Fruit fly (Drosophila melanogaster) whole organism, embryonic: ENCODE data around the gene CG13075.

Experiments
- CG10431 ChIP-seq: fragments of 200-800 bp; sonication (Bioruptor generic); optimal IDR thresholded peaks from 3 replicates; lab custom pipeline; 2018; ENCODE audit warnings: missing biosample characterization, mild to moderate bottlenecking, missing genetic modification characterization
- CG10543 ChIP-seq: fragments of 200-800 bp; sonication (Bioruptor generic); optimal IDR thresholded peaks from 3 replicates; lab custom pipeline; 2017; ENCODE audit warnings: missing biosample characterization, mild to moderate bottlenecking, missing genetic modification characterization, moderate library complexity
- CG11247 ChIP-seq: fragments of 200-800 bp; sonication (Bioruptor generic); IDR thresholded peaks from 2 replicates; pipeline ENCODE4 v1.3.6; 2022; ENCODE audit warnings: missing biosample characterization, missing genetic modification characterization
- CG11504 ChIP-seq: fragments of 200-800 bp; sonication (Bioruptor generic); optimal IDR thresholded peaks from 3 replicates; lab custom pipeline; 2019; ENCODE audit warnings: missing biosample characterization, mild to moderate bottlenecking, missing genetic modification characterization, moderate library complexity
- CG11723 ChIP-seq: fragments of 200-800 bp; sonication (Bioruptor generic); optimal IDR thresholded peaks from 2 replicates; lab custom pipeline; 2017; ENCODE audit warnings: missing biosample characterization, mild to moderate bottlenecking, missing genetic modification characterization
- CG12236 ChIP-seq: fragments of 200-800 bp; sonication (Bioruptor generic); optimal IDR thresholded peaks from 2 replicates; lab custom pipeline; 2016; ENCODE audit warnings: missing biosample characterization, missing genetic modification characterization
- CG12942 ChIP-seq: fragments of 200-800 bp; sonication (Bioruptor generic); optimal IDR thresholded peaks from 3 replicates; lab custom pipeline; 2016; ENCODE audit warnings: missing biosample characterization, missing genetic modification characterization
- CG13424 ChIP-seq: fragments of 200-800 bp; sonication (Bioruptor generic); optimal IDR thresholded peaks from 2 replicates; lab custom pipeline; 2019; ENCODE audit warnings: missing biosample characterization, mild to moderate bottlenecking, missing genetic modification characterization, moderate library complexity
- CG17186 ChIP-seq: fragments of 200-800 bp; sonication (Bioruptor generic); optimal IDR thresholded peaks from 3 replicates; lab custom pipeline; 2017; ENCODE audit warnings: missing biosample characterization, missing genetic modification reagents, missing genetic modification characterization
- CG17829 ChIP-seq: fragments of 200-800 bp; optimal IDR thresholded peaks from 2 replicates; lab custom pipeline; 2019; ENCODE audit warnings: missing biosample characterization, mild to moderate bottlenecking, missing genetic modification characterization, moderate library complexity
- CG32532 ChIP-seq: fragments of 200-800 bp; sonication (Bioruptor generic); IDR thresholded peaks from 2 replicates; pipeline ENCODE4 v1.3.6; 2022; ENCODE audit warnings: missing biosample characterization, missing genetic modification characterization
- CG34224 ChIP-seq: fragments of 200-800 bp; sonication (Bioruptor generic); IDR thresholded peaks from 3 replicates; pipeline ENCODE4 v1.3.6; 2022; ENCODE audit warnings: missing biosample characterization, missing genetic modification characterization; ENCODE audit not compliant: partially characterized antibody
- CG4328 ChIP-seq: fragments of 200-800 bp; sonication (Bioruptor generic); optimal IDR thresholded peaks from 3 replicates; lab custom pipeline; 2017; ENCODE audit warnings: missing biosample characterization, missing genetic modification reagents, missing genetic modification characterization
- CG4854 ChIP-seq: fragments of 200-800 bp; sonication (Bioruptor generic); optimal IDR thresholded peaks from 2 replicates; lab custom pipeline; 2016; ENCODE audit warnings: missing biosample characterization, missing genetic modification characterization, inconsistent platforms
- CG5245 ChIP-seq: fragments of 200-800 bp; sonication (Bioruptor generic); optimal IDR thresholded peaks from 3 replicates; lab custom pipeline; 2016; ENCODE audit warnings: missing biosample characterization, missing genetic modification characterization
- CG6765 ChIP-seq: fragments of 200-800 bp; sonication (Bioruptor generic); optimal IDR thresholded peaks from 3 replicates; lab custom pipeline; 2017; ENCODE audit warnings: missing biosample characterization, mild to moderate bottlenecking, missing genetic modification characterization
- CG7987 ChIP-seq: fragments of 200-800 bp; sonication (Bioruptor generic); optimal IDR thresholded peaks from 2 replicates; lab custom pipeline; 2018; ENCODE audit warnings: missing biosample characterization, mild to moderate bottlenecking, missing genetic modification characterization, moderate library complexity
- CG8290 ChIP-seq, 3 experiments: fragments of 200-800 bp; sonication (Bioruptor generic); optimal IDR thresholded peaks; 2 replicates each; lab custom pipeline; 2016 to 2019; ENCODE audit warnings: missing biosample characterization in 3 of 3, missing genetic modification characterization in 3 of 3, mild to moderate bottlenecking in 2 of 3, moderate library complexity in 1 of 3
- CG9876 ChIP-seq: fragments of 200-800 bp; sonication (Bioruptor generic); optimal IDR thresholded peaks from 2 replicates; lab custom pipeline; 2016; ENCODE audit warnings: missing biosample characterization, missing genetic modification characterization
- Dbx ChIP-seq: fragments of 200-800 bp; sonication (Bioruptor generic); IDR thresholded peaks from 3 replicates; pipeline ENCODE4 v1.3.6; 2022; ENCODE audit warnings: missing biosample characterization, missing genetic modification characterization
- Dip2 ChIP-seq: fragments of 200-800 bp; sonication (Bioruptor generic); IDR thresholded peaks from 2 replicates; pipeline ENCODE4 v1.3.6; 2022; ENCODE audit warnings: missing biosample characterization, missing genetic modification characterization
- E2f2 ChIP-seq: fragments of 200-800 bp; sonication (Bioruptor generic); IDR thresholded peaks from 2 replicates; pipeline ENCODE4 v1.3.6; 2022; ENCODE audit warnings: missing biosample characterization, missing genetic modification characterization
- HLH3B ChIP-seq: fragments of 200-800 bp; sonication (Bioruptor generic); IDR thresholded peaks from 2 replicates; pipeline ENCODE4 v1.3.6; 2022; ENCODE audit warnings: missing biosample characterization, missing genetic modification characterization
- Hand ChIP-seq: fragments of 200-800 bp; sonication (Bioruptor generic); optimal IDR thresholded peaks from 2 replicates; lab custom pipeline; 2017; ENCODE audit warnings: mild to moderate bottlenecking, missing biosample characterization, missing genetic modification reagents, missing genetic modification characterization
- HmgD ChIP-seq: fragments of 200-800 bp; sonication (Bioruptor generic); optimal IDR thresholded peaks from 3 replicates; lab custom pipeline; 2016; ENCODE audit warnings: missing biosample characterization, missing genetic modification characterization
- Opbp ChIP-seq: fragments of 200-800 bp; sonication (Bioruptor generic); IDR thresholded peaks from 3 replicates; pipeline ENCODE4 v1.3.6; 2022; ENCODE audit warnings: missing biosample characterization, missing genetic modification characterization; ENCODE audit not compliant: partially characterized antibody
- PHDP ChIP-seq: fragments of 200-800 bp; sonication (Bioruptor generic); optimal IDR thresholded peaks from 3 replicates; lab custom pipeline; 2018; ENCODE audit warnings: missing biosample characterization, mild to moderate bottlenecking, missing genetic modification characterization, moderate library complexity
- Rx ChIP-seq: fragments of 200-800 bp; sonication (Bioruptor generic); IDR thresholded peaks from 2 replicates; pipeline ENCODE4 v1.3.6; 2022; ENCODE audit warnings: missing biosample characterization, missing genetic modification characterization
- Stat92E ChIP-seq, 3 experiments: fragments of >200 bp in 2 of 3; fragments of 200-800 bp in 1 of 3; sonication (Bioruptor generic) in 1 of 3; optimal IDR thresholded peaks; 2 replicates each; lab custom pipeline; 2017 to 2019; ENCODE audit warnings: missing biosample characterization in 3 of 3, missing genetic modification characterization in 3 of 3, mild to moderate bottlenecking in 1 of 3, moderate library complexity in 1 of 3
- YL-1 ChIP-seq: fragments of 200-800 bp; sonication (Bioruptor generic); optimal IDR thresholded peaks from 3 replicates; lab custom pipeline; 2017; ENCODE audit warnings: missing biosample characterization, mild to moderate bottlenecking, missing genetic modification characterization
- ab ChIP-seq: fragments of 200-800 bp; sonication (Bioruptor generic); optimal IDR thresholded peaks from 2 replicates; lab custom pipeline; 2016; ENCODE audit warnings: missing biosample characterization, missing genetic modification characterization
- ash1 ChIP-seq: fragments of 200-800 bp; sonication (Bioruptor generic); optimal IDR thresholded peaks from 2 replicates; lab custom pipeline; 2018; ENCODE audit warnings: missing biosample characterization, mild to moderate bottlenecking, missing genetic modification characterization
- bcd ChIP-seq: fragments of 200-800 bp; sonication (Bioruptor generic); optimal IDR thresholded peaks from 2 replicates; lab custom pipeline; 2017; ENCODE audit warnings: missing biosample characterization, mild to moderate bottlenecking, missing genetic modification characterization
- cad ChIP-seq: fragments of >200 bp; optimal IDR thresholded peaks from 2 replicates; lab custom pipeline; 2017; ENCODE audit warnings: missing biosample characterization, missing genetic modification characterization
- cato ChIP-seq: fragments of 200-800 bp; sonication (Bioruptor generic); optimal IDR thresholded peaks from 2 replicates; lab custom pipeline; 2016; ENCODE audit warnings: missing biosample characterization, missing genetic modification characterization, borderline replicate concordance
- ci ChIP-seq: fragments of 200-800 bp; sonication (Bioruptor generic); IDR thresholded peaks from 3 replicates; pipeline ENCODE4 v1.3.6; 2022; ENCODE audit warnings: missing biosample characterization, missing genetic modification characterization
- cwo ChIP-seq: fragments of 200-800 bp; sonication (Bioruptor generic); optimal IDR thresholded peaks from 3 replicates; lab custom pipeline; 2017; ENCODE audit warnings: missing biosample characterization, missing genetic modification characterization, mild to moderate bottlenecking, moderate library complexity, missing genetic modification reagents
- disco-r ChIP-seq: fragments of 200-800 bp; sonication (Bioruptor generic); optimal IDR thresholded peaks from 2 replicates; lab custom pipeline; 2016; ENCODE audit warnings: missing biosample characterization, missing genetic modification characterization
- esg ChIP-seq: fragments of 200-800 bp; sonication (Bioruptor generic); conservative IDR thresholded peaks from 2 replicates; pipeline ENCODE4 v1.3.6; 2022; ENCODE audit warnings: missing biosample characterization, missing genetic modification characterization
- gem ChIP-seq: fragments of 200-800 bp; sonication (Bioruptor generic); optimal IDR thresholded peaks from 2 replicates; lab custom pipeline; 2019; ENCODE audit warnings: missing biosample characterization, mild to moderate bottlenecking, missing genetic modification characterization, moderate library complexity
- lilli ChIP-seq: fragments of 200-800 bp; sonication (Bioruptor generic); optimal IDR thresholded peaks from 3 replicates; lab custom pipeline; 2016; ENCODE audit warnings: missing biosample characterization, missing genetic modification characterization
- maf-S ChIP-seq: fragments of 200-800 bp; sonication (Bioruptor generic); optimal IDR thresholded peaks from 2 replicates; lab custom pipeline; 2016; ENCODE audit warnings: missing biosample characterization, missing genetic modification characterization
- nom ChIP-seq: fragments of 200-800 bp; sonication (Bioruptor generic); optimal IDR thresholded peaks from 2 replicates; lab custom pipeline; 2017; ENCODE audit warnings: missing biosample characterization, missing genetic modification characterization, mild to moderate bottlenecking, moderate library complexity, missing genetic modification reagents
- p53 ChIP-seq: fragments of 200-800 bp; sonication (Bioruptor generic); optimal IDR thresholded peaks from 2 replicates; lab custom pipeline; 2016; ENCODE audit warnings: missing biosample characterization, missing genetic modification characterization
- pnt ChIP-seq: fragments of 200-800 bp; sonication (Bioruptor generic); optimal IDR thresholded peaks from 3 replicates; lab custom pipeline; 2016; ENCODE audit warnings: missing biosample characterization, missing genetic modification characterization
- prd ChIP-seq, 3 experiments: fragments of >200 bp in 2 of 3; fragments of 200-800 bp in 1 of 3; sonication (Bioruptor generic) in 1 of 3; optimal IDR thresholded peaks in 2 of 3; IDR thresholded peaks in 1 of 3; 2 replicates in 2 of 3; 3 replicates in 1 of 3; pipeline versions ENCODE4 v1.3.6 to Lab custom; 2017 to 2022; ENCODE audit warnings: missing biosample characterization in 1 of 3, missing genetic modification characterization in 1 of 3
- row ChIP-seq: fragments of 200-800 bp; sonication (Bioruptor generic); IDR thresholded peaks from 3 replicates; pipeline ENCODE4 v1.3.6; 2022; ENCODE audit warnings: missing biosample characterization, missing genetic modification characterization
- sob ChIP-seq: fragments of 200-800 bp; sonication (Bioruptor generic); IDR thresholded peaks from 2 replicates; pipeline ENCODE4 v1.3.6; 2022; ENCODE audit warnings: missing biosample characterization, missing genetic modification characterization
- ssp ChIP-seq: fragments of 200-800 bp; sonication (Bioruptor generic); IDR thresholded peaks from 2 replicates; pipeline ENCODE4 v1.3.6; 2022; ENCODE audit warnings: missing biosample characterization, missing genetic modification characterization
- ttk ChIP-seq: fragments of 200-800 bp; sonication (Bioruptor generic); IDR thresholded peaks from 2 replicates; pipeline ENCODE4 v2.1.2; 2022; ENCODE audit warnings: missing biosample characterization, missing genetic modification characterization

Gene CG13075

DNA sequence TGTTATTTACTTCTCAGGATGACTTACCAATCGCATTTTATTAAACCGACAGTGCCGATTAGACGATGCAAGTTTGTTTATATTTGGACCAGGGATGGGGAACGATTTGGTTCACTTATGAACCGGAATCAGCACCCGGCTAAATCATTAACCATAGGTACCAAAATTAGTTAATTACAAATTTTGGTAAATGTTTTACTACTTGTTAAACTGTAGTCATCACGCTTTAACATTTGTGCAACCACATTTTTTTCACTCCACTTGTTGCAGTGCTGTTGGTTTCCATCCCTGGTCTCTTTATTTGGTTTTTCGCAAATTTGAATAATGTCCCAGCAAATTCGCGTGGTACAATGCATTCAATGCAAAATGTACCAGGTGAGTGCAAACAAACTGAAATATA is 21.7 kb downstream of the CG13075 start, which contains the start of the genes IntS9 and CG43295 (continued):
- TF ChIP-seq Stat92E (GFP tag; optimal IDR thresholded peaks at IDR 0.05; lab: Kevin White, UChicago): no peak
- TF ChIP-seq CG34224 (GFP tag; lab: Robert Waterston, UW): peak; percentile 35; the same call in 1 of the 3 replicates
- TF ChIP-seq HLH3B (GFP tag; lab: Robert Waterston, UW): peak; percentile 86
- TF ChIP-seq ci (GFP tag; lab: Robert Waterston, UW): peak; percentile 93
- TF ChIP-seq gem (tag; lab: Kevin White, UChicago): no peak
- no peak for TF ChIP-seq PHDP (tag; lab: Kevin White, UChicago)
- no peak for TF ChIP-seq Hand (GFP tag; lab: Kevin White, UChicago)
- peak; percentile 54 for TF ChIP-seq CG17186 (GFP tag; lab: Kevin White, UChicago)
- TF ChIP-seq CG9876: peak; percentile 68
- peak; percentile 77 for TF ChIP-seq ttk
- TF ChIP-seq ash1: no peak
- TF ChIP-seq prd (optimal IDR thresholded peaks at IDR 0.05; lab: Kevin White, UChicago): no peak
- peak; percentile 93 for TF ChIP-seq prd (GFP tag; IDR thresholded peaks at IDR 0.05; lab: Robert Waterston, UW)
- TF ChIP-seq CG13424 (tag; lab: Kevin White, UChicago): peak; percentile 78
- TF ChIP-seq CG7987 (GFP tag; lab: Kevin White, UChicago): peak; percentile 56
- TF ChIP-seq CG12942 (GFP tag; lab: Kevin White, UChicago): peak; percentile 83
- no peak for TF ChIP-seq CG6765
- TF ChIP-seq bcd (GFP tag; lab: Kevin White, UChicago): peak; percentile 72
- no peak for TF ChIP-seq Dip2 (GFP tag; lab: Robert Waterston, UW)
- peak; percentile 67 for TF ChIP-seq cato (GFP tag; lab: Kevin White, UChicago)
- TF ChIP-seq pnt (GFP tag; lab: Kevin White, UChicago): peak; percentile 83
- TF ChIP-seq cad: no peak
- peak; percentile 78 for TF ChIP-seq sob (GFP tag; lab: Robert Waterston, UW)
- peak; percentile 93 for TF ChIP-seq row (GFP tag; lab: Robert Waterston, UW)
- peak; percentile 75 for TF ChIP-seq CG5245
- peak; percentile 65 for TF ChIP-seq YL-1
- peak; percentile 83 for TF ChIP-seq maf-S
- TF ChIP-seq Opbp (GFP tag; lab: Robert Waterston, UW): no peak
- TF ChIP-seq Rx (GFP tag; lab: Robert Waterston, UW): peak; percentile 82
- peak; percentile 81 for TF ChIP-seq esg (GFP tag; lab: Robert Waterston, UW)
- TF ChIP-seq Dbx (GFP tag; lab: Robert Waterston, UW): peak; percentile 82
- TF ChIP-seq CG4328 (GFP tag; lab: Kevin White, UChicago): no peak
- TF ChIP-seq CG32532: peak; percentile 86
- peak; percentile 77 for TF ChIP-seq E2f2 (GFP tag; lab: Robert Waterston, UW)
- TF ChIP-seq CG11723 (GFP tag; lab: Kevin White, UChicago): no peak
- TF ChIP-seq p53 (GFP tag; lab: Kevin White, UChicago): no peak
- peak; percentile 82 for TF ChIP-seq CG17829 (tag; lab: Kevin White, UChicago)
- no peak for TF ChIP-seq cwo
- TF ChIP-seq CG10543: no peak
- TF ChIP-seq ssp (GFP tag; lab: Robert Waterston, UW): peak; percentile 55
- peak; percentile 73 for TF ChIP-seq CG4854
- peak; percentile 72 for TF ChIP-seq CG12236 (GFP tag; lab: Kevin White, UChicago)
- TF ChIP-seq CG10431 (GFP tag; lab: Kevin White, UChicago): no peak
- peak; percentile 46 for TF ChIP-seq disco-r (GFP tag; lab: Kevin White, UChicago)
- TF ChIP-seq CG8290 (GFP tag; optimal IDR thresholded peaks at IDR 0.05; lab: Kevin White, UChicago): peak; percentile 66
- TF ChIP-seq CG8290 (tag; optimal IDR thresholded peaks at IDR 0.05; lab: Kevin White, UChicago): no peak
- TF ChIP-seq nom: no peak
- TF ChIP-seq lilli (GFP tag; lab: Kevin White, UChicago): peak; percentile 93
- TF ChIP-seq HmgD: peak; percentile 39
- TF ChIP-seq ab (GFP tag; lab: Kevin White, UChicago): peak; percentile 75
- TF ChIP-seq CG11504 (tag; lab: Kevin White, UChicago): no peak
- peak; percentile 62 for TF ChIP-seq CG11247 (GFP tag; lab: Robert Waterston, UW)
